Worm (Caenorhabditis elegans) whole organism, mixed stage, embryonic: ENCODE results near the gene nex-1.

Source experiments
- bed-3 ChIP-seq: fragments of 200-800 bp; sonication (Bioruptor generic); optimal IDR thresholded peaks from 3 replicates; lab custom pipeline; 2018; ENCODE audit warnings: mild to moderate bottlenecking, missing genetic modification characterization, moderate library complexity, missing compliant biosample characterization
- blmp-1 ChIP-seq: fragments of 150-350 bp; optimal IDR thresholded peaks from 2 replicates; lab custom pipeline; 2014; ENCODE audit warnings: missing biosample characterization, missing genetic modification characterization
- ceh-39 ChIP-seq: fragments of 150-350 bp; optimal IDR thresholded peaks from 2 replicates; lab custom pipeline; 2014; ENCODE audit warnings: missing biosample characterization, missing genetic modification characterization
- ceh-43 ChIP-seq: fragments of 200-800 bp; sonication (Bioruptor generic); optimal IDR thresholded peaks from 2 replicates; lab custom pipeline; 2018; ENCODE audit warnings: mild to moderate bottlenecking, missing genetic modification characterization, moderate library complexity, missing compliant biosample characterization
- ceh-83 ChIP-seq: fragments of 200-800 bp; sonication (Bioruptor generic); optimal IDR thresholded peaks from 2 replicates; lab custom pipeline; 2018; ENCODE audit warnings: mild to moderate bottlenecking, missing genetic modification characterization, missing compliant biosample characterization
- ces-1 ChIP-seq: fragments of 150-350 bp; optimal IDR thresholded peaks from 2 replicates; lab custom pipeline; 2014; ENCODE audit warnings: missing biosample characterization, missing genetic modification reagents, missing genetic modification characterization
- elt-1 ChIP-seq: sonication (generic microtip); optimal IDR thresholded peaks from 2 replicates; lab custom pipeline; 2017; ENCODE audit warnings: missing genetic modification characterization, mild to moderate bottlenecking, missing compliant biosample characterization, antibody characterized with exemption, moderate library complexity, borderline replicate concordance; ENCODE audit not compliant: insufficient read depth
- flh-1 ChIP-seq: fragments of 200-800 bp; sonication (Bioruptor generic); optimal IDR thresholded peaks from 2 replicates; lab custom pipeline; 2018; ENCODE audit warnings: mild to moderate bottlenecking, missing genetic modification characterization, moderate library complexity, missing compliant biosample characterization
- ham-2 ChIP-seq: fragments of 200-800 bp; sonication (Bioruptor generic); optimal IDR thresholded peaks from 2 replicates; lab custom pipeline; 2018; ENCODE audit warnings: mild to moderate bottlenecking, missing genetic modification characterization, missing compliant biosample characterization
- hlh-1 ChIP-seq: fragments of 150-350 bp; optimal IDR thresholded peaks from 2 replicates; lab custom pipeline; 2014; ENCODE audit warnings: missing biosample characterization, missing genetic modification reagents, missing genetic modification characterization
- lin-13 ChIP-seq: fragments of 150-350 bp; optimal IDR thresholded peaks from 2 replicates; lab custom pipeline; 2014; ENCODE audit warnings: missing biosample characterization, missing genetic modification characterization
- lsy-2 ChIP-seq: fragments of 150-350 bp; optimal IDR thresholded peaks from 2 replicates; lab custom pipeline; 2014; ENCODE audit warnings: missing biosample characterization, missing genetic modification characterization
- mab-5 ChIP-seq: fragments of 150-350 bp; optimal IDR thresholded peaks from 2 replicates; lab custom pipeline; 2014; ENCODE audit warnings: missing biosample characterization, missing genetic modification characterization
- mep-1 ChIP-seq: fragments of 150-350 bp; optimal IDR thresholded peaks from 2 replicates; lab custom pipeline; 2017; ENCODE audit warnings: missing biosample characterization, missing genetic modification reagents, missing genetic modification characterization, inconsistent platforms
- nhr-12 ChIP-seq: fragments of 150-350 bp; optimal IDR thresholded peaks from 2 replicates; lab custom pipeline; 2014; ENCODE audit warnings: missing biosample characterization, missing genetic modification characterization
- nhr-2 ChIP-seq: fragments of 150-350 bp; optimal IDR thresholded peaks from 2 replicates; lab custom pipeline; 2014; ENCODE audit warnings: missing biosample characterization, missing genetic modification characterization
- nhr-237 ChIP-seq: fragments of 150-350 bp; optimal IDR thresholded peaks from 2 replicates; lab custom pipeline; 2014; ENCODE audit warnings: missing biosample characterization, missing genetic modification characterization
- nhr-28 ChIP-seq: fragments of 150-350 bp; optimal IDR thresholded peaks from 2 replicates; lab custom pipeline; 2014; ENCODE audit warnings: missing biosample characterization, missing genetic modification characterization
- nhr-76 ChIP-seq: sonication (generic microtip); optimal IDR thresholded peaks from 2 replicates; lab custom pipeline; 2017; ENCODE audit warnings: missing biosample characterization, missing genetic modification characterization
- pha-4 ChIP-seq: fragments of 150-350 bp; optimal IDR thresholded peaks from 2 replicates; lab custom pipeline; 2018; ENCODE audit warnings: missing biosample characterization, missing genetic modification reagents, missing genetic modification characterization
- sem-2 ChIP-seq: fragments of 200-800 bp; sonication (Bioruptor generic); optimal IDR thresholded peaks from 2 replicates; lab custom pipeline; 2018; ENCODE audit warnings: mild to moderate bottlenecking, missing genetic modification characterization, missing compliant biosample characterization
- snpc-4 ChIP-seq: fragments of 150-350 bp; optimal IDR thresholded peaks from 2 replicates; lab custom pipeline; 2014; ENCODE audit warnings: missing biosample characterization, missing genetic modification characterization
- tbx-8 ChIP-seq: fragments of 200-800 bp; sonication (Bioruptor generic); optimal IDR thresholded peaks from 2 replicates; lab custom pipeline; 2018; ENCODE audit warnings: mild to moderate bottlenecking, missing genetic modification characterization, moderate library complexity, missing compliant biosample characterization
- unc-120 ChIP-seq: sonication (generic microtip); optimal IDR thresholded peaks from 2 replicates; lab custom pipeline; 2017; ENCODE audit warnings: missing genetic modification characterization, missing compliant biosample characterization; ENCODE audit not compliant: poor library complexity, severe bottlenecking
- unc-39 ChIP-seq: fragments of 150-350 bp; optimal IDR thresholded peaks from 2 replicates; lab custom pipeline; 2014; ENCODE audit warnings: missing biosample characterization, missing genetic modification characterization
- unc-62 ChIP-seq: fragments of 150-350 bp; optimal IDR thresholded peaks from 2 replicates; lab custom pipeline; 2014; ENCODE audit warnings: missing biosample characterization, missing genetic modification reagents, missing genetic modification characterization
- zip-8 ChIP-seq: fragments of 150-350 bp; optimal IDR thresholded peaks from 2 replicates; lab custom pipeline; 2014; ENCODE audit warnings: missing biosample characterization, missing genetic modification characterization
- ztf-11 ChIP-seq: fragments of 150-350 bp; optimal IDR thresholded peaks from 2 replicates; lab custom pipeline; 2014; ENCODE audit warnings: missing biosample characterization, missing genetic modification characterization

The nex-1 gene

DNA sequence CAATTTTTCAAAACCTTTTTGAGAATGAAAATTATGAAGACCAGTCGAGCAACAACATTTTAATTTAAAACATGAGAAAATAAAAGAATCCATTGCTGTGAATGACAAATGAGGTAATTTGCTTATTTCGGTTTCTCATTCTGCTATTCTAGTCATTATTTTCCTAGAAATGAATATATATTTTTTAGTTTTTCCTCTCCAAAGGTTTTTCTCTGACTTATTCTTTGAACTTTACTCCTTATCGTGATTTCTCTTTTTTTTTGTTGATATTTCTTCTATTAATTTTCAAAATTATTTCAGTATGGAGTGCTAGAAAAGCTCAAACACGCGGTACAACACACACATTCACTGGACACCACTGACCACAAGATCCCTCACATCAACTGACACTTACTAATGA lies 39.8 kb upstream of the nex-1 start, which contains the start of gene pup-2:
Gene pup-2 (plus strand): TSS at position 301 of the 400 bp plus-strand sequence.
- TF ChIP-seq ceh-39 (tag; lab: Kevin White, UChicago), result no peak
- no peak for TF ChIP-seq elt-1
- no peak for TF ChIP-seq hlh-1 (tag; lab: Kevin White, UChicago)
- TF ChIP-seq unc-39 (tag; lab: Kevin White, UChicago), result no peak
- no peak for TF ChIP-seq ztf-11 (tag; lab: Kevin White, UChicago)
- TF ChIP-seq nhr-76 (tag; lab: Kevin White, UChicago), result no peak
- no peak for TF ChIP-seq mep-1
- no peak for TF ChIP-seq ceh-43 (GFP tag; lab: Kevin White, UChicago)
- TF ChIP-seq nhr-2 (tag; lab: Kevin White, UChicago), result no peak
- no peak for TF ChIP-seq unc-62 (GFP tag; lab: Kevin White, UChicago)
- TF ChIP-seq snpc-4 (tag; lab: Kevin White, UChicago), result no peak
- no peak for TF ChIP-seq flh-1 (GFP tag; lab: Kevin White, UChicago)
- no peak for TF ChIP-seq tbx-8
- no peak for TF ChIP-seq ces-1 (GFP tag; lab: Kevin White, UChicago)
- TF ChIP-seq nhr-28 (tag; lab: Kevin White, UChicago), result no peak
- TF ChIP-seq mab-5 (tag; lab: Kevin White, UChicago), result no peak
- no peak for TF ChIP-seq nhr-12 (tag; lab: Kevin White, UChicago)
- TF ChIP-seq lin-13, result no peak

DNA sequence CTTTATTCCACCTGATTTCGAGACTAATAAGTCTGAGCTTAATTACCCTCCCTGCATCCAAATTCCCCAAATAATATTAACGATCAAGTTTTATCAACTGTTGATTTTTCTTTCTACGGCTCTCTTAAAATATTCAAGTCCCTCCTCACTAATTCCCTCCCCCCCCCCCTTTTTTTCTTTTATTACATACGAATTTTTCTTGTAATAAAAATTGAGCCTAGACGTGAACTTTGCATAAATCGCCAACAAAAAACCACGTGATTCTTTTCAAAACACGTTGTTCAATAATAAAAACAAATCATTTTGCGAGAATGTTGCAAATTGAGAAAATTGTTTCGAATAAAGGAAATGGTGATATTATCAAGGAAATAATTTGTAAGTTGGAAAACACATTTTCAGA lies 37.0 kb upstream of the nex-1 start, which contains the start of gene K10D2.8:
Gene K10D2.8 (plus strand): TSS at position 301 of the 400 bp plus-strand sequence.
- no peak for TF ChIP-seq nhr-12 (tag; lab: Kevin White, UChicago)
- no peak for TF ChIP-seq unc-39 (tag; lab: Kevin White, UChicago)

- TF ChIP-seq unc-120, result no peak
- no peak for TF ChIP-seq nhr-237 (tag; lab: Kevin White, UChicago)
- TF ChIP-seq nhr-2 (tag; lab: Kevin White, UChicago), result no peak
- no peak for TF ChIP-seq unc-39 (tag; lab: Kevin White, UChicago)
- TF ChIP-seq pha-4 (tag; lab: Kevin White, UChicago), result no peak
- no peak for TF ChIP-seq nhr-28 (tag; lab: Kevin White, UChicago)
- no peak for TF ChIP-seq blmp-1 (tag; lab: Kevin White, UChicago)
- TF ChIP-seq lsy-2 (tag; lab: Kevin White, UChicago), result no peak
- no peak for TF ChIP-seq bed-3 (GFP tag; lab: Kevin White, UChicago)
Measured at ce11 chrIII:5190179-5190578, 35.2 kb upstream of the nex-1 start.

DNA sequence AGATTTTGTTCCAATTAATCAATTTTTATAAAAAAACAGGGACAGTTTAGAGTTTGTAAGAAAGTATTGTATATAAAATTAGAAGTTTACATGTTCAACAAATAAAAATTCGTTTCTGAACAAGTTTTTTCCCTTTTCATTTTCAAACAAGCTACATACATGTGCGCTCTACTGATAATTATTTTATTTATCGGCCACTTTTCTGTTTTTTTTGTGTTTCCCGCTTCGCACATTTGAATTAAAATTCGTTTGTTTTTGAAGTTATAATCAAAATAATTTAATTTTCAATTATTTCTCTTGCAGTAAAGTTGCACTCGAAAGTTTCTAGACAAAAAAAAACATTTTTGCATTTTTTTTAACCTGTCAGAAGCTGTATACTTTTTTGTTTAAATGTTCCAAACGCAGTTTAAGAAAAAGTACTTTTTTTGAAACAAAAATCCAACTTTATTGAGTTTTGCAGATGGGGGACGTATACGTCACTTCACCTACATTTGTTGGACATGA lies 34.7 kb upstream of the nex-1 start, which contains the start of gene hira-1:
Gene hira-1 (plus strand): TSS at position 454 of the 504 bp plus-strand sequence.
- TF ChIP-seq nhr-2 (tag; lab: Kevin White, UChicago) (no peak), ces-1 (GFP tag; lab: Kevin White, UChicago) (peak; percentile 68)

- peak; percentile 42 for TF ChIP-seq lsy-2 (tag; lab: Kevin White, UChicago)
- no peak for TF ChIP-seq nhr-28 (tag; lab: Kevin White, UChicago)
- TF ChIP-seq ztf-11 (tag; lab: Kevin White, UChicago), result no peak
- no peak for TF ChIP-seq nhr-237 (tag; lab: Kevin White, UChicago)
Measured at ce11 chrIII:5193266-5193665, 32.2 kb upstream of the nex-1 start.

- no peak for TF ChIP-seq ceh-83 (GFP tag; lab: Kevin White, UChicago)
- TF ChIP-seq zip-8 (tag; lab: Kevin White, UChicago), result no peak
- TF ChIP-seq flh-1 (GFP tag; lab: Kevin White, UChicago), result no peak
- TF ChIP-seq unc-120, result no peak
- TF ChIP-seq nhr-12 (tag; lab: Kevin White, UChicago), result no peak
- no peak for TF ChIP-seq ham-2 (GFP tag; lab: Kevin White, UChicago)
- TF ChIP-seq unc-62 (GFP tag; lab: Kevin White, UChicago), result no peak
- no peak for TF ChIP-seq mep-1
- no peak for TF ChIP-seq blmp-1 (tag; lab: Kevin White, UChicago)
- no peak for TF ChIP-seq mab-5 (tag; lab: Kevin White, UChicago)
- no peak for TF ChIP-seq nhr-2 (tag; lab: Kevin White, UChicago)
- no peak for TF ChIP-seq sem-2 (GFP tag; lab: Kevin White, UChicago)
Measured at ce11 chrIII:5195690-5196089, 29.7 kb upstream of the nex-1 start, which contains the start of gene moc-6. moc-6 (plus strand) TSS chrIII:5195990.
